Worm (Caenorhabditis elegans) whole organism, young adult: Measurements from ENCODE around the gene dct-6.

ENCODE experiments used
- B0336.3 ChIP-seq: fragments of 200-800 bp; sonication (Bioruptor generic); IDR thresholded peaks from 2 replicates; pipeline ENCODE4 v1.3.6; 2022; ENCODE audit warnings: missing genetic modification characterization, missing compliant biosample characterization
- attf-6 ChIP-seq: fragments of 200-800 bp; sonication (Bioruptor generic); IDR thresholded peaks from 2 replicates; pipeline ENCODE4 v1.3.6; 2022; ENCODE audit warnings: missing genetic modification reagents, missing genetic modification characterization, missing compliant biosample characterization
- hrde-1 ChIP-seq: sonication (generic microtip); optimal IDR thresholded peaks from 2 replicates; lab custom pipeline; 2016; ENCODE audit warnings: missing genetic modification characterization, mild to moderate bottlenecking, missing compliant biosample characterization, moderate library complexity, missing genotype, missing genetic modification reagents, borderline replicate concordance
- ztf-28 ChIP-seq: fragments of 200-800 bp; sonication (Bioruptor generic); IDR thresholded peaks from 2 replicates; pipeline ENCODE4 v1.3.6; 2022; ENCODE audit warnings: missing genetic modification reagents, missing genetic modification characterization, missing compliant biosample characterization

DNA sequence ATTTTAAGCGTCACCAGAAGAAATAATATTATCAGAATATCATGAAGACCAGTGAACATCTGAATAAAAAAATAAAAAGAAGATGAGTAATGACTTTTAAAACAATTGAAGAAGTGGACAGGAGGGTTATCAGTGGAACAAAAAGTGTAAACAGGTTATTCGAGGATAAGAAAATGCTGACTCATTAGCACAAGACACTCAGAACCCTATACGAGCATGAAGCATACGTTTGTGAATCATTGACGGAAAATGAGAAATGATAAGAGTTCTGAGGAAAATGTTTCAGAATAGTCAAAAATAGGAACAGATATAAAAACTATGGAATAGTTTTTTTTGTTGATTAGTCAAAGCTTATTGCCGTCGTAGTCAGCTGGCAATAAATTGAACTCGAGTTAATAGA is 33.4 kb upstream of the dct-6 start, which contains the start of gene zmp-1:
- TF ChIP-seq hrde-1 (tag; lab: Kevin White, UChicago) (no peak), B0336.3 (no peak), attf-6 (GFP tag; lab: Robert Waterston, UW) (no peak), ztf-28 (no peak)
